Fruit fly (Drosophila melanogaster) whole organism, embryonic: ENCODE measurements around the gene CG32939.

Experiments used
- CG10209 ChIP-seq: fragments of 200-800 bp; sonication (Bioruptor generic); optimal IDR thresholded peaks from 3 replicates; lab custom pipeline; 2017; ENCODE audit warnings: missing biosample characterization, mild to moderate bottlenecking, missing genetic modification characterization, missing genetic modification reagents
- CG10654 ChIP-seq: fragments of 200-800 bp; sonication (Bioruptor generic); optimal IDR thresholded peaks from 2 replicates; lab custom pipeline; 2016; ENCODE audit warnings: missing biosample characterization, missing genetic modification characterization
- CG11560 ChIP-seq: fragments of 200-800 bp; sonication (Bioruptor generic); IDR thresholded peaks from 3 replicates; pipeline ENCODE4 v1.3.6; 2022; ENCODE audit warnings: missing biosample characterization, missing genetic modification characterization
- CG12104 ChIP-seq: fragments of 200-800 bp; sonication (Bioruptor generic); optimal IDR thresholded peaks from 3 replicates; lab custom pipeline; 2016; ENCODE audit warnings: missing biosample characterization, missing genetic modification characterization
- CG12744 ChIP-seq: fragments of 200-800 bp; sonication (Bioruptor generic); optimal IDR thresholded peaks from 2 replicates; lab custom pipeline; 2016; ENCODE audit warnings: missing biosample characterization, missing genetic modification characterization
- CG13775 ChIP-seq: fragments of 200-800 bp; sonication (Bioruptor generic); optimal IDR thresholded peaks from 3 replicates; lab custom pipeline; 2017; ENCODE audit warnings: missing biosample characterization, mild to moderate bottlenecking, missing genetic modification characterization
- CG15479 ChIP-seq: fragments of 200-800 bp; sonication (Bioruptor generic); optimal IDR thresholded peaks from 3 replicates; lab custom pipeline; 2019; ENCODE audit warnings: missing biosample characterization, mild to moderate bottlenecking, missing genetic modification characterization, moderate library complexity
- CG18599 ChIP-seq: fragments of 200-800 bp; sonication (Bioruptor generic); optimal IDR thresholded peaks from 3 replicates; lab custom pipeline; 2017; ENCODE audit warnings: missing biosample characterization, missing genetic modification characterization, mild to moderate bottlenecking, moderate library complexity, missing genetic modification reagents
- CG18764 ChIP-seq: fragments of 200-800 bp; sonication (Bioruptor generic); optimal IDR thresholded peaks from 3 replicates; lab custom pipeline; 2016; ENCODE audit warnings: missing biosample characterization, missing genetic modification characterization
- CG2116 ChIP-seq: fragments of 200-800 bp; sonication (Bioruptor generic); optimal IDR thresholded peaks from 3 replicates; lab custom pipeline; 2018; ENCODE audit warnings: missing biosample characterization, mild to moderate bottlenecking, missing genetic modification characterization
- CG33213 ChIP-seq: fragments of 200-800 bp; sonication (Bioruptor generic); optimal IDR thresholded peaks from 3 replicates; lab custom pipeline; 2016; ENCODE audit warnings: missing biosample characterization, missing genetic modification characterization
- CG34224 ChIP-seq: fragments of 200-800 bp; sonication (Bioruptor generic); IDR thresholded peaks from 3 replicates; pipeline ENCODE4 v1.3.6; 2022; ENCODE audit warnings: missing biosample characterization, missing genetic modification characterization; ENCODE audit not compliant: partially characterized antibody
- CG3847 ChIP-seq: fragments of 200-800 bp; sonication (Bioruptor generic); IDR thresholded peaks from 2 replicates; pipeline ENCODE4 v1.3.6; 2022; ENCODE audit warnings: missing biosample characterization, missing genetic modification characterization
- CG4854 ChIP-seq: fragments of 200-800 bp; sonication (Bioruptor generic); optimal IDR thresholded peaks from 2 replicates; lab custom pipeline; 2016; ENCODE audit warnings: missing biosample characterization, missing genetic modification characterization, inconsistent platforms
- CG5953 ChIP-seq: fragments of 200-800 bp; sonication (Bioruptor generic); IDR thresholded peaks from 2 replicates; pipeline ENCODE4 v1.3.6; 2022; ENCODE audit warnings: missing biosample characterization, missing genetic modification characterization
- CG7839 ChIP-seq: fragments of 200-800 bp; sonication (Bioruptor generic); optimal IDR thresholded peaks from 3 replicates; lab custom pipeline; 2018; ENCODE audit warnings: missing biosample characterization, mild to moderate bottlenecking, missing genetic modification characterization, moderate library complexity
- CG7928 ChIP-seq: fragments of 200-800 bp; sonication (Bioruptor generic); optimal IDR thresholded peaks from 2 replicates; lab custom pipeline; 2017; ENCODE audit warnings: missing biosample characterization, mild to moderate bottlenecking, missing genetic modification characterization
- CG7987 ChIP-seq: fragments of 200-800 bp; sonication (Bioruptor generic); optimal IDR thresholded peaks from 2 replicates; lab custom pipeline; 2018; ENCODE audit warnings: missing biosample characterization, mild to moderate bottlenecking, missing genetic modification characterization, moderate library complexity
- CG8089 ChIP-seq: fragments of 200-800 bp; sonication (Bioruptor generic); optimal IDR thresholded peaks from 3 replicates; lab custom pipeline; 2016; ENCODE audit warnings: missing biosample characterization, missing genetic modification characterization
- CG8924 ChIP-seq: fragments of 200-800 bp; optimal IDR thresholded peaks from 3 replicates; lab custom pipeline; 2019; ENCODE audit warnings: missing biosample characterization, mild to moderate bottlenecking, missing genetic modification characterization, moderate library complexity
- CG9609 ChIP-seq: fragments of 200-800 bp; sonication (Bioruptor generic); optimal IDR thresholded peaks from 3 replicates; lab custom pipeline; 2016; ENCODE audit warnings: missing biosample characterization, missing genetic modification characterization
- Doc3 ChIP-seq: fragments of 200-800 bp; sonication (Bioruptor generic); IDR thresholded peaks from 3 replicates; pipeline ENCODE4 v1.3.6; 2022; ENCODE audit warnings: missing biosample characterization, missing genetic modification characterization; ENCODE audit not compliant: partially characterized antibody
- Dp ChIP-seq: fragments of 200-800 bp; sonication (Bioruptor generic); optimal IDR thresholded peaks from 2 replicates; lab custom pipeline; 2018; ENCODE audit warnings: missing biosample characterization, mild to moderate bottlenecking, missing genetic modification characterization, moderate library complexity
- Gsc ChIP-seq: fragments of 200-800 bp; sonication (Bioruptor generic); IDR thresholded peaks from 2 replicates; pipeline ENCODE4 v1.3.6; 2022; ENCODE audit warnings: missing biosample characterization, missing genetic modification characterization
- Gug ChIP-seq: fragments of 200-800 bp; sonication (Bioruptor generic); IDR thresholded peaks from 4 replicates; pipeline ENCODE4 v1.3.6; 2022; ENCODE audit warnings: missing biosample characterization, missing genetic modification characterization
- Hand ChIP-seq: fragments of 200-800 bp; sonication (Bioruptor generic); optimal IDR thresholded peaks from 2 replicates; lab custom pipeline; 2017; ENCODE audit warnings: mild to moderate bottlenecking, missing biosample characterization, missing genetic modification reagents, missing genetic modification characterization
- Hr3 ChIP-seq: fragments of 200-800 bp; sonication (Bioruptor generic); optimal IDR thresholded peaks from 3 replicates; lab custom pipeline; 2016; ENCODE audit warnings: missing biosample characterization, missing genetic modification characterization
- Hsf ChIP-seq: fragments of 200-800 bp; sonication (Bioruptor generic); optimal IDR thresholded peaks from 3 replicates; lab custom pipeline; 2016; ENCODE audit warnings: missing biosample characterization, missing genetic modification characterization
- Mad ChIP-seq: fragments of 200-800 bp; sonication (Bioruptor generic); optimal IDR thresholded peaks from 2 replicates; lab custom pipeline; 2016; ENCODE audit warnings: missing biosample characterization, missing genetic modification characterization
- Med ChIP-seq: fragments of 200-800 bp; sonication (Bioruptor generic); peaks from one replicate; lab custom pipeline; 2016; ENCODE audit warnings: missing biosample characterization, missing genetic modification characterization, mild to moderate bottlenecking, inconsistent platforms, moderate library complexity
- Meics ChIP-seq: fragments of 200-800 bp; sonication (Bioruptor generic); optimal IDR thresholded peaks from 2 replicates; lab custom pipeline; 2017; ENCODE audit warnings: missing biosample characterization, mild to moderate bottlenecking, missing genetic modification characterization
- NC2α ChIP-seq: fragments of 200-800 bp; sonication (Bioruptor generic); optimal IDR thresholded peaks from 2 replicates; lab custom pipeline; 2016; ENCODE audit warnings: missing biosample characterization, missing genetic modification characterization
- NK7.1 ChIP-seq: fragments of 200-800 bp; sonication (Bioruptor generic); optimal IDR thresholded peaks from 3 replicates; lab custom pipeline; 2016; ENCODE audit warnings: missing biosample characterization, missing genetic modification characterization
- Oli ChIP-seq: fragments of 200-800 bp; sonication (Bioruptor generic); optimal IDR thresholded peaks from 2 replicates; lab custom pipeline; 2018; ENCODE audit warnings: missing biosample characterization, mild to moderate bottlenecking, missing genetic modification characterization, moderate library complexity
- Pdp1 ChIP-seq, 2 experiments: fragments of 200-800 bp; sonication (Bioruptor generic); optimal IDR thresholded peaks; 3 replicates each; lab custom pipeline; 2016; ENCODE audit warnings: missing biosample characterization in 2 of 2, missing genetic modification characterization in 2 of 2, mild to moderate bottlenecking in 1 of 2, moderate library complexity in 1 of 2
- Poxn ChIP-seq: fragments of 200-800 bp; sonication (Bioruptor generic); IDR thresholded peaks from 2 replicates; pipeline ENCODE4 v1.3.6; 2022; ENCODE audit warnings: missing biosample characterization, missing genetic modification characterization
- Ptx1 ChIP-seq: fragments of 200-800 bp; sonication (Bioruptor generic); IDR thresholded peaks from 2 replicates; pipeline ENCODE4 v1.3.6; 2022; ENCODE audit warnings: missing biosample characterization, missing genetic modification characterization
- Sin3A ChIP-seq: fragments of >200 bp; optimal IDR thresholded peaks from 2 replicates; lab custom pipeline; 2018
- bab2 ChIP-seq: fragments of 200-800 bp; sonication (Bioruptor generic); optimal IDR thresholded peaks from 2 replicates; lab custom pipeline; 2016; ENCODE audit warnings: missing biosample characterization, missing genetic modification characterization
- cg ChIP-seq: fragments of 200-800 bp; sonication (Bioruptor generic); optimal IDR thresholded peaks from 3 replicates; lab custom pipeline; 2019; ENCODE audit warnings: missing biosample characterization, mild to moderate bottlenecking, missing genetic modification characterization, moderate library complexity
- crol ChIP-seq: fragments of 200-800 bp; sonication (Bioruptor generic); IDR thresholded peaks from 2 replicates; pipeline ENCODE4 v1.3.6; 2022; ENCODE audit warnings: missing biosample characterization, missing genetic modification characterization
- crp ChIP-seq, 2 experiments: fragments of 200-800 bp; sonication (Bioruptor generic); optimal IDR thresholded peaks; 2 replicates in 1 of 2; 3 replicates in 1 of 2; lab custom pipeline; 2017; ENCODE audit warnings: missing biosample characterization in 2 of 2, missing genetic modification characterization in 2 of 2, mild to moderate bottlenecking in 1 of 2, moderate library complexity in 1 of 2
- dati ChIP-seq: fragments of 200-800 bp; sonication (Bioruptor generic); IDR thresholded peaks from 2 replicates; pipeline ENCODE4 v1.3.6; 2022; ENCODE audit warnings: missing biosample characterization, missing genetic modification characterization
- dysf ChIP-seq: fragments of 200-800 bp; sonication (Bioruptor generic); IDR thresholded peaks from 3 replicates; pipeline ENCODE4 v1.3.6; 2022; ENCODE audit warnings: missing biosample characterization, missing genetic modification characterization
- grn ChIP-seq: fragments of 200-800 bp; sonication (Bioruptor generic); optimal IDR thresholded peaks from 3 replicates; lab custom pipeline; 2017; ENCODE audit warnings: missing biosample characterization, missing genetic modification characterization
- lbe ChIP-seq: fragments of 200-800 bp; sonication (Bioruptor generic); optimal IDR thresholded peaks from 2 replicates; lab custom pipeline; 2016; ENCODE audit warnings: missing biosample characterization, mild to moderate bottlenecking, missing genetic modification characterization
- pros ChIP-seq: fragments of 200-800 bp; sonication (Bioruptor generic); optimal IDR thresholded peaks from 3 replicates; lab custom pipeline; 2019; ENCODE audit warnings: missing biosample characterization, mild to moderate bottlenecking, missing genetic modification characterization, moderate library complexity
- shn ChIP-seq: fragments of 200-800 bp; sonication (Bioruptor generic); optimal IDR thresholded peaks from 3 replicates; lab custom pipeline; 2016; ENCODE audit warnings: missing biosample characterization, missing genetic modification characterization
- sisA ChIP-seq: fragments of 200-800 bp; sonication (Bioruptor generic); IDR thresholded peaks from 2 replicates; pipeline ENCODE4 v1.3.6; 2022; ENCODE audit warnings: missing biosample characterization, missing genetic modification characterization
- slbo ChIP-seq: fragments of 200-800 bp; sonication (Bioruptor generic); IDR thresholded peaks from 2 replicates; pipeline ENCODE4 v1.3.6; 2022; ENCODE audit warnings: missing biosample characterization, missing genetic modification characterization
- zen ChIP-seq: fragments of 200-800 bp; sonication (Bioruptor generic); optimal IDR thresholded peaks from 3 replicates; lab custom pipeline; 2018; ENCODE audit warnings: missing biosample characterization, mild to moderate bottlenecking, missing genetic modification characterization, moderate library complexity

The CG32939 gene

DNA sequence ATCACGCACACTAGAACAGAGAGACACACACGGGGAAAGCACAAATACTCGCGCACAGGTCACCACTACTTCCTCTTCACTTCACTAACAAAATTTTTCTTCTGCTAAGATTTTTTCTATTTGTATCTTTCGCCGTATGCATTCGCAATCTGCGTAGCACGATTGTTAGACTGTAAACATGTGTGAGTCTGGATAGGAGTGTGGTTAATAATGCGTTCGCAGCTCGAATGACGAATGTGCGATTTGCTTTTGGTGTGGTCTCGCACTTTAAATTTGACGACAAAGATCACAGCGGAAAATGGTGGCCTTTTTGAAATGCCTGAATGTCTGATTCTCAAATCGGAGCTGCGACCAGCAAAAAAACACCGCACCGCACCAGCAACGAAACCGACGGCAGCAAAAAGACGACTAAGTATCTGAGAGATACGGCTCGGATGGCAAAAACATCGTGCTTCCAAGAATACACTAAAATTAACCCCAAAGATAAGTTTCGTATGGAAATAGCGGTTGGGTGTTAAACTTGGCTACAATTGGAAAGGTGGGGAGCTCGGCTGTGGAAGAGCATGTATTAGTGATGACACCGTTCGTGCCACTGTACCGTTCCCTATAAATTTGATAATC is 12.2 kb downstream of the CG32939 start, which contains the start of gene Unc-115a (continued):
- peak; percentile 97 for TF ChIP-seq pros (GFP tag; lab: Kevin White, UChicago)
- TF ChIP-seq NK7.1 (GFP tag; lab: Kevin White, UChicago), result peak; percentile 10
- peak; percentile 30 for TF ChIP-seq lbe (GFP tag; lab: Kevin White, UChicago)
- TF ChIP-seq CG8924 (tag; lab: Kevin White, UChicago), result peak; percentile 66
- TF ChIP-seq shn, result peak; percentile 20
- peak; percentile 45; the same call in 2 of the 4 replicates for TF ChIP-seq Gug
- peak; percentile 9 for TF ChIP-seq CG9609 (GFP tag; lab: Kevin White, UChicago)
- TF ChIP-seq CG3847, result no peak
- no peak for TF ChIP-seq Doc3 (GFP tag; lab: Robert Waterston, UW)
- no peak for TF ChIP-seq CG7839 (tag; lab: Kevin White, UChicago)
- TF ChIP-seq Hr3 (GFP tag; lab: Kevin White, UChicago), result peak; percentile 24
- peak; percentile 38 for TF ChIP-seq Sin3A (lab: Kevin White, UChicago)
- TF ChIP-seq grn, result peak; percentile 70
- TF ChIP-seq Gsc, result no peak
- peak; percentile 4 for TF ChIP-seq CG10209 (GFP tag; lab: Kevin White, UChicago)
- TF ChIP-seq CG11560 (tag; lab: Robert Waterston, UW), result no peak
- TF ChIP-seq Mad, result peak; percentile 63
- no peak for TF ChIP-seq CG34224 (GFP tag; lab: Robert Waterston, UW)
- no peak for TF ChIP-seq crol (GFP tag; lab: Robert Waterston, UW)
- TF ChIP-seq CG2116 (GFP tag; lab: Kevin White, UChicago), result peak; percentile 74
- peak; percentile 8 for TF ChIP-seq CG8089 (GFP tag; lab: Kevin White, UChicago)
- peak; percentile 93 for TF ChIP-seq Med
- TF ChIP-seq dysf (GFP tag; lab: Robert Waterston, UW), result no peak
- no peak for TF ChIP-seq slbo (GFP tag; lab: Robert Waterston, UW)
- TF ChIP-seq Pdp1 (GFP tag; optimal IDR thresholded peaks at IDR 0.05; lab: Kevin White, UChicago), result peak; percentile 27 to 63
- TF ChIP-seq CG7987, result peak; percentile 67
- TF ChIP-seq CG33213, result peak; percentile 76
- TF ChIP-seq Oli (tag; lab: Kevin White, UChicago), result no peak
- no peak for TF ChIP-seq CG4854
- TF ChIP-seq cg, result peak; percentile 93
- no peak for TF ChIP-seq dati
- no peak for TF ChIP-seq Poxn (GFP tag; lab: Robert Waterston, UW)
- TF ChIP-seq CG18599 (GFP tag; lab: Kevin White, UChicago), result no peak
- peak; percentile 20 for TF ChIP-seq CG18764
- TF ChIP-seq NC2α, result peak; percentile 43
- no peak for TF ChIP-seq CG10654 (GFP tag; lab: Kevin White, UChicago)
- TF ChIP-seq Dp (GFP tag; lab: Kevin White, UChicago), result peak; percentile 41
- TF ChIP-seq Ptx1 (GFP tag; lab: Robert Waterston, UW), result no peak
- TF ChIP-seq Meics (GFP tag; lab: Kevin White, UChicago), result peak; percentile 44
- peak; percentile 15 for TF ChIP-seq bab2 (GFP tag; lab: Kevin White, UChicago)
- TF ChIP-seq Hsf (GFP tag; lab: Kevin White, UChicago), result peak; percentile 51
- TF ChIP-seq CG12744 (GFP tag; lab: Kevin White, UChicago), result peak; percentile 58
- TF ChIP-seq CG13775 (GFP tag; lab: Kevin White, UChicago), result peak; percentile 36
- TF ChIP-seq CG12104 (GFP tag; lab: Kevin White, UChicago), result peak; percentile 29
- peak; percentile 77 for TF ChIP-seq CG15479 (GFP tag; lab: Kevin White, UChicago)
- TF ChIP-seq sisA, result no peak
- no peak for TF ChIP-seq CG5953
- TF ChIP-seq CG7928 (GFP tag; lab: Kevin White, UChicago), result no peak
- peak; percentile 28 for TF ChIP-seq Hand (GFP tag; lab: Kevin White, UChicago)
- peak in 1 of 2 experiments; percentile 42 for TF ChIP-seq crp (GFP tag; optimal IDR thresholded peaks at IDR 0.05; lab: Kevin White, UChicago)
- TF ChIP-seq zen (tag; lab: Kevin White, UChicago), result peak; percentile 67
